Fruit fly (Drosophila melanogaster) whole organism, pupa: ENCODE results near the gene fz2.

Experiments used
- CG10348 ChIP-seq: fragments of 200-800 bp; sonication (Bioruptor generic); IDR thresholded peaks from 2 replicates; pipeline ENCODE4 v1.3.6; 2022; ENCODE audit warnings: missing biosample characterization, missing genetic modification characterization
- CG13204 ChIP-seq: fragments of 200-800 bp; sonication (Bioruptor generic); optimal IDR thresholded peaks from 2 replicates; lab custom pipeline; 2018; ENCODE audit warnings: missing biosample characterization, mild to moderate bottlenecking, missing genetic modification characterization, moderate library complexity
- CG14655 ChIP-seq: fragments of 200-800 bp; sonication (Bioruptor generic); optimal IDR thresholded peaks from 3 replicates; lab custom pipeline; 2017; ENCODE audit warnings: mild to moderate bottlenecking, missing biosample characterization, missing genetic modification reagents, missing genetic modification characterization
- CG32121 ChIP-seq: fragments of 200-800 bp; sonication (Bioruptor generic); IDR thresholded peaks from 2 replicates; pipeline ENCODE4 v1.3.6; 2022; ENCODE audit warnings: missing biosample characterization, missing genetic modification characterization
- CG34367 ChIP-seq: fragments of 200-800 bp; sonication (Bioruptor generic); optimal IDR thresholded peaks from 2 replicates; lab custom pipeline; 2018; ENCODE audit warnings: missing biosample characterization, mild to moderate bottlenecking, missing genetic modification characterization
- CG4496 ChIP-seq: fragments of 200-800 bp; sonication (Bioruptor generic); IDR thresholded peaks from 3 replicates; pipeline ENCODE4 v1.3.6; 2022; ENCODE audit warnings: missing biosample characterization, missing genetic modification characterization
- CG8301 ChIP-seq: fragments of 200-800 bp; sonication (Bioruptor generic); optimal IDR thresholded peaks from 2 replicates; lab custom pipeline; 2018; ENCODE audit warnings: missing biosample characterization, mild to moderate bottlenecking, missing genetic modification characterization
- D1 ChIP-seq: fragments of 200-800 bp; sonication (Bioruptor generic); optimal IDR thresholded peaks from 2 replicates; lab custom pipeline; 2018; ENCODE audit warnings: missing biosample characterization, mild to moderate bottlenecking, missing genetic modification characterization, moderate library complexity
- EcR ChIP-seq: fragments of 200-800 bp; sonication (Bioruptor generic); optimal IDR thresholded peaks from 3 replicates; lab custom pipeline; 2019; ENCODE audit warnings: missing biosample characterization, missing genetic modification characterization, mild to moderate bottlenecking, moderate library complexity, missing genetic modification reagents
- Pif1A ChIP-seq: fragments of 200-800 bp; sonication (Bioruptor generic); optimal IDR thresholded peaks from 3 replicates; lab custom pipeline; 2016; ENCODE audit warnings: missing biosample characterization, missing genetic modification characterization
- Pif1B ChIP-seq: fragments of 200-800 bp; sonication (Bioruptor generic); optimal IDR thresholded peaks from 3 replicates; lab custom pipeline; 2016; ENCODE audit warnings: missing biosample characterization, missing genetic modification characterization
- rn ChIP-seq: fragments of 200-800 bp; sonication (Bioruptor generic); IDR thresholded peaks from 2 replicates; pipeline ENCODE4 v1.3.6; 2022; ENCODE audit warnings: missing biosample characterization, missing genetic modification characterization

DNA sequence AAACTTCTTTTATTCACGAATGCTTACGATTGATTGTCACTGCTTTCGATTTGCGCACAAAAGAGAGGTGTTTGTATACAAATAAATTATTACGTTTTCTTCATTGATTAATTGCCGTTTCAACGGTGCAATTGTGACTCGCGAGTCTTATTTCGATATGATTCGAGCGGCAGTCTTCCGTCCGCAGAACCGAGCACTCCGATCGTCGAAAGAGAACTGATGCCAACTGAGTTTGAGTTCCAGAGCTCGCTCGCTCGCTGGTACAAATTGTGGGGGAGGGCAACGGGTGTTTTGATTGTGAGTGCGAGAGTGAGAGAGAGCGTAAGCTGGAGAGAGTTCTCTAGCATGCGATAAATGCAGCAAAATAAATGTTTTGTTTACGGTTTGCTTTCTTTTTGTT lies 64.7 kb downstream of the fz2 start:
- TF ChIP-seq CG13204 (peak; percentile 26), EcR (peak; percentile 68), CG10348 (GFP tag; lab: Robert Waterston, UW) (no peak), CG8301 (tag; lab: Kevin White, UChicago) (no peak), rn (GFP tag; lab: Robert Waterston, UW) (no peak), CG34367 (tag; lab: Kevin White, UChicago) (no peak), CG14655 (GFP tag; lab: Kevin White, UChicago) (no peak), D1 (tag; lab: Kevin White, UChicago) (no peak), CG32121 (peak; percentile 56), CG4496 (GFP tag; lab: Robert Waterston, UW) (peak; percentile 74), Pif1A (GFP tag; lab: Kevin White, UChicago) (peak; percentile 48), Pif1B (no peak)
